Worm (Caenorhabditis elegans): ENCODE data around the gene F40F8.5.

F40F8.5 gene

DNA sequence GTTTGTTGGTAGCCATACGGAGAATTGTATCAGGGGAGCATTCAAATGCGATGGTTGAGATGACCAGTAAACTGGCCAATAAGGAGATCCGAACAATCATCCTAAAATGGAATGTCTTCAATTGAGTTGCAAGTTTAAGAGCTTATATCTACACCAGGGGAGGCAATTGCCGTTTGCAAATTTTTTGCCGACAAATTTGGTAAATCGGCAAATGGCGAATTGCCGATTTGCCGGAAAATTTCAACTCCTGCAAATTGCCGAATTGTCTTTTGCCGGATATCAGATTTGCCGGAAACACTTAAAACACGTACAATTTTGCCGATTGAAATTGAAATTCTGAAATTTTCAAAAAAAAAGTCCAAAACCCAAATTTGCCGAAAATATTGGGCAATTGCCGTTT lies at the start of gene F40F8.5:
F40F8.5 (minus strand) TSS at position 101 of the 400 bp plus-strand sequence.
- TF ChIP-seq tbx-11 (GFP tag; IDR thresholded peaks at IDR 0.05), result no peak
- no peak for TF ChIP-seq flt-1 (GFP tag; IDR thresholded peaks at IDR 0.05)
- TF ChIP-seq pes-1 (GFP tag; IDR thresholded peaks at IDR 0.05), result no peak
- no peak for TF ChIP-seq B0310.2 (tag; optimal IDR thresholded peaks at IDR 0.05)
- no peak for TF ChIP-seq hmbx-1 (tag; optimal IDR thresholded peaks at IDR 0.05)
- no peak for TF ChIP-seq hmg-4 (GFP tag; optimal IDR thresholded peaks at IDR 0.05)
- no peak for TF ChIP-seq aly-1 (tag; optimal IDR thresholded peaks at IDR 0.05)
- no peak for TF ChIP-seq tra-4 (tag; optimal IDR thresholded peaks at IDR 0.05)
- no peak for TF ChIP-seq sea-1 (GFP tag; conservative IDR thresholded peaks at IDR 0.05)
- no peak for TF ChIP-seq F13C5.2 (tag; optimal IDR thresholded peaks at IDR 0.05)
- TF ChIP-seq hnd-1 (tag; optimal IDR thresholded peaks at IDR 0.05), result no peak
- no peak for TF ChIP-seq ama-1 (optimal IDR thresholded peaks at IDR 0.05)
- no peak for TF ChIP-seq ceh-36 (tag; optimal IDR thresholded peaks at IDR 0.05)
- TF ChIP-seq tbx-37 (GFP tag; conservative IDR thresholded peaks at IDR 0.05), result no peak

DNA sequence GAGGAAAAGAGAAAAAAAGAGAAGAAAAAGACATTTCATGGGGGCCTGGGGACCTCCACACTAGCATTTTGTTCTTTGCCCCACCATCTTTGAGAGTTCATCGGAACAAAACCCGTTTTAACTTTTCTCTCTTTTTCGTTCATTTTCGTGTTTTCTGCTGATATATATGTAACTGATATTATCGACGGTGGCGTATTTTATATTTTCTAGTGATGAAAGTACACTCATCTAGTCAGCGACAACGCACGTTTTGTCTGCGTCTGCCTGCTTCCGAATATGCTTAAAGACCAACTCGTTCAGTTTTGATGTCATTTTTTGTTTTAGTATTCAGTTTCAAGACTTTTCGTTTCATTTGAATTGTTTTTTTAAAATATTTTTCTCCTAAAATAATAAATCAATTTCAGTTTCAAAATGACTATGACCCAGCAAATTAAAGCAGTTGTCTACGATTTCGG lies 46.5 kb upstream of the F40F8.5 start, which contains the start of gene bigr-1:
bigr-1 (plus strand) TSS at position 405 of the 455 bp plus-strand sequence.
- TF ChIP-seq hmbx-1 (tag; optimal IDR thresholded peaks at IDR 0.05) (no peak), aly-1 (tag; optimal IDR thresholded peaks at IDR 0.05) (no peak), tbx-11 (GFP tag; IDR thresholded peaks at IDR 0.05) (no peak), tbx-37 (GFP tag; conservative IDR thresholded peaks at IDR 0.05) (no peak), hmg-4 (GFP tag; optimal IDR thresholded peaks at IDR 0.05) (no peak)

DNA sequence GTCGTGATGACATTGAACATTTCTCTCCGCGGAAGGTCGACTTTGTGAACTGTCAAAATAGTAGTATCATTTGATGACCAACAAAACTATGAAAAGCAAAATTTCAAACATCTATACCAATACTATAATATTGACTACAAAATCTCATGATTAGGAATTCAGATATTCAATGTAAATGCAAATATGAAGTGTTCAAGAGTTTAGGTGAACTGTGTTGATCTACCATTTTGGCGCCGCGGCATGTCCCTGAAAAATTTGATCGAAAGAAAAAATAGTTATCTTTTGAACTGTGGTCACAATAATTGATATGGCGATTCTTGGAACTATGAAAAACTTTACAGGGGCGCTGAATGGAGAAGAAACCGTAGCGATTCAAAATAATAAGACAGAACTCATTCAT lies 44.0 kb upstream of the F40F8.5 start:
- TF ChIP-seq tra-4 (tag; optimal IDR thresholded peaks at IDR 0.05), result no peak

DNA sequence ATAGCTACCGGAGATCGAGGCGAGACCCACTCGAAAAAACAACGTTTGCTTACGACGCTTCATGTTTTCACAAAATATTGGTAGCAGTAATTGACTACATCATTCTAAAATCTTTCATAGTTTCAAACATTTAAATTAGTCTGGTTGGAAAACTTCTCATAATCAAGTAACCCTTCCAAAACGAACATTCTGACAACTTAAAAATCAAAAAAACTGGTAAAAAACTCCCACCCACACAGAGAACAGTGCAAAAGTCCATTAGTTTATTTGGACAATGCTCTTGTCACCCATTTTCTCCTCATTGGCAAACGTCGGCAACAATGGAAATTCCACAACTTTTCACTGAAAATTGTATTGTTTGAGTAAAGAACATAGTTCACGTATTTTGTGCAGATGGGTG lies 42.6 kb upstream of the F40F8.5 start, which contains the start of gene F37H8.6:
F37H8.6 (minus strand) TSS at position 101 of the 400 bp plus-strand sequence.
- no peak for TF ChIP-seq F13C5.2 (tag; optimal IDR thresholded peaks at IDR 0.05)
- no peak for TF ChIP-seq hnd-1 (tag; optimal IDR thresholded peaks at IDR 0.05)
- no peak for TF ChIP-seq aly-1 (tag; optimal IDR thresholded peaks at IDR 0.05)
- no peak for TF ChIP-seq ets-7 (tag; optimal IDR thresholded peaks at IDR 0.05)
- no peak for TF ChIP-seq B0310.2 (tag; optimal IDR thresholded peaks at IDR 0.05)
- no peak for TF ChIP-seq ceh-13 (GFP tag; optimal IDR thresholded peaks at IDR 0.05)

DNA sequence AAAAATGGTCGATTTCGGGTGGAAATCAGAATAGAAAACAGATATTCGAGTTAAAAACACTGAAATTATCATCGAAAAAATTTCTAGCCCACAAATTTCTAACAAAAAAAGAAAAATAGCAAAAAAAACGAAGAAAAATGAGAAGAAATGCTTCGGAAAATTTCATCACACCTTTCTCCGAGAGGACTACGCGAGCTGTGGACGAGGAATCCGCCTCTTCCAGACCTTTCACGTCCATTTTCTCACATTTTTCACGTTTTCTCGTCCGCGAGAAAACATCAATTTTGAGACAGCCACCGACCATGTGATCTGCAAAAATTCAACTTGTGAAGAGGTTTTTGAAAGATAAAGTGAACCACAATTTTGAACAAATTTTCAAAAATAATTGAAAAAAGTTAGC lies 41.7 kb upstream of the F40F8.5 start:
- TF ChIP-seq flt-1 (GFP tag; IDR thresholded peaks at IDR 0.05) (no peak), pes-1 (GFP tag; IDR thresholded peaks at IDR 0.05) (no peak), aly-1 (tag; optimal IDR thresholded peaks at IDR 0.05) (no peak), B0310.2 (tag; optimal IDR thresholded peaks at IDR 0.05) (no peak), F13C5.2 (tag; optimal IDR thresholded peaks at IDR 0.05) (no peak), tra-4 (tag; optimal IDR thresholded peaks at IDR 0.05) (no peak), hnd-1 (tag; optimal IDR thresholded peaks at IDR 0.05) (no peak), ceh-36 (tag; optimal IDR thresholded peaks at IDR 0.05) (no peak), ets-7 (tag; optimal IDR thresholded peaks at IDR 0.05) (no peak), tbx-11 (GFP tag; IDR thresholded peaks at IDR 0.05) (no peak), tbx-37 (GFP tag; conservative IDR thresholded peaks at IDR 0.05) (no peak), hmg-4 (GFP tag; optimal IDR thresholded peaks at IDR 0.05) (no peak), ama-1 (optimal IDR thresholded peaks at IDR 0.05) (no peak), scrt-1 (GFP tag; IDR thresholded peaks at IDR 0.05) (no peak), ceh-13 (GFP tag; optimal IDR thresholded peaks at IDR 0.05) (no peak)

DNA sequence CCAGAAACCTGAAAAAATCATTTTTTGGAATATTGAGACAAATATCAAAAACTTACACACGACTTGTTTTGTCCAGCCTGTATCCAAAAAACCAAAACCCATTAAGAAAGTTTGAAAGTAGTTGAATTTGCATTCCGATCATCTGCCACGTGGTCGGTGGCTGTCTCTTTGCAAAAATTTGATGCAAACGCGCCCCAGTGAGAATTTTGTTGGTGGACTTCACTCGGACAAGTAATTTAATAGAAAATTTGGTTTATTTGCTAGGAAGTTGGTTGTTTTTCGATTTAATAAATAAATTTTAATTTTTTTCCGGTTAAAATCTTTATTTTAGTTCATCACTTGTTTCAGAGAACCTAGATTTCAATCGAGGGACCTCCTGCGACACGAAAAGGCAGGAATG lies 40.6 kb upstream of the F40F8.5 start:
- TF ChIP-seq F13C5.2 (tag; optimal IDR thresholded peaks at IDR 0.05), result no peak
- TF ChIP-seq hnd-1 (tag; optimal IDR thresholded peaks at IDR 0.05), result no peak
- TF ChIP-seq pes-1 (GFP tag; IDR thresholded peaks at IDR 0.05), result no peak
- no peak for TF ChIP-seq tra-4 (tag; optimal IDR thresholded peaks at IDR 0.05)
- no peak for TF ChIP-seq ceh-13 (GFP tag; optimal IDR thresholded peaks at IDR 0.05)
- TF ChIP-seq hmg-4 (GFP tag; optimal IDR thresholded peaks at IDR 0.05), result no peak
- TF ChIP-seq hmbx-1 (tag; optimal IDR thresholded peaks at IDR 0.05), result no peak
- TF ChIP-seq ets-7 (tag; optimal IDR thresholded peaks at IDR 0.05), result no peak
- no peak for TF ChIP-seq tbx-11 (GFP tag; IDR thresholded peaks at IDR 0.05)
- TF ChIP-seq B0310.2 (tag; optimal IDR thresholded peaks at IDR 0.05), result no peak
- no peak for TF ChIP-seq tbx-37 (GFP tag; conservative IDR thresholded peaks at IDR 0.05)
- no peak for TF ChIP-seq ceh-36 (tag; optimal IDR thresholded peaks at IDR 0.05)

DNA sequence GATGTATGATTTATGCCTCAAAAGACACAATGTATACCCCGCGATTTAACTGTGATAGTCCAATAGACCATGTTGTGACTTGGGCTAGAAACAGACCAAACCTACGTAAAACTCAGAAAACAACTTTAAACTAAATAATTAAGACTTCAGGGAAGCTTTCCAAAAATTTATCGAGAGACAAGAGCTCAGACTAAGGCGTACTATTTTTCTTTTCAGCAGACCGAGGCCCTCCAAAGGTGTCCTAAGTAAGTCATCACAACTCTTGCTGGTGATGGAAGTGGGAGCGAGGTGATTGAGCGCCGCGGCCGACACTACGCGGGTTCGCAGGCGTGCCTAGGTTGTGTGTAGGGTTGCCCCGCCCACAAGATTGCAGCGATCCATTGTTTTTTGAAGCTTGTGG lies 32.3 kb upstream of the F40F8.5 start:
- TF ChIP-seq F13C5.2 (tag; optimal IDR thresholded peaks at IDR 0.05) (no peak), tbx-37 (GFP tag; conservative IDR thresholded peaks at IDR 0.05) (no peak), ets-7 (tag; optimal IDR thresholded peaks at IDR 0.05) (no peak), flt-1 (GFP tag; IDR thresholded peaks at IDR 0.05) (no peak), hmbx-1 (tag; optimal IDR thresholded peaks at IDR 0.05) (no peak), ceh-13 (GFP tag; optimal IDR thresholded peaks at IDR 0.05) (no peak), scrt-1 (GFP tag; IDR thresholded peaks at IDR 0.05) (no peak), hmg-4 (GFP tag; optimal IDR thresholded peaks at IDR 0.05) (peak; percentile 38), tbx-11 (GFP tag; IDR thresholded peaks at IDR 0.05) (no peak)

DNA sequence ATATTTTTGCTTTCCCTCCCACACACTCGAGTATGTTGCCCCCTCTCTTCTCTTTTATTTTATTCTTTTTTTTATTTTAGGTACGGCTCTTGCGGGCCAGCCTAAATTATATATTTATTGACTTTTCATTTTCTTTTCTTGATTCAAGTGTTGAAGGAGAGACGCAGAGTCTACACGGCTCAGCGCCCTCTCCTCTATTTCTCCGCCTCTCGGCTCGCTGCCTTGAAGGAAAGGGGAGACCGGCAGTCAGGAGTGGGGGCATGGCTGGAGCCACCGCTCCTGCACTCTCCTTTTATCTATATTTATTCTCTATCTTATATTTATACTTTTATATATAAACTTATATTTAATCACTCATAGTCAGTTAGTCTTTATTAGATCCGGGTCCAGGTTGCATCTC lies 31.7 kb upstream of the F40F8.5 start:
- TF ChIP-seq aly-1 (tag; optimal IDR thresholded peaks at IDR 0.05) (no peak), pes-1 (GFP tag; IDR thresholded peaks at IDR 0.05) (peak; percentile 49; the same call in 1 of the 2 replicates)

DNA sequence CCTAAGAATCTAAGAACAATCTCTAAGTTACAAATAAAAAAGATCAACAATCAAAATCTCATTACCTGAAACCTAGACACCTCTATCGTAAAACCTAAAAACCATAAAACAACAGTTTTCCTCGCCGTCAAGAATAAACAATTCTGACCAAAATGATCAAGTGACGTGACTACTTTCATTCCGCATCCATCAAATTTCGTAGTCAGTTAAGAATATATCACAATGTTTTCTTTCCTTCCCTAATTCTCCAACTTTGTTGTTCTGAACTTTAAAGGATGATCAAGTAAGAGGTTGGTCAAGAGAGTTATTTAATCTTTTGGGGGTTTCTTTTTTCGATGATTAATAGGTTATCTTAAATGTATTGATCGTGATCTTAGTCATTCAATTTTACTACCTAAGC lies 28.6 kb upstream of the F40F8.5 start:
- TF ChIP-seq ama-1 (optimal IDR thresholded peaks at IDR 0.05), result no peak
